Fruit fly (Drosophila melanogaster) whole organism, embryonic: ENCODE results near the gene P5CDh1.

ENCODE experiments used
- Ada2b ChIP-seq: fragments of 200-800 bp; sonication (Bioruptor generic); IDR thresholded peaks from 2 replicates; pipeline ENCODE4 v1.3.6; 2022; ENCODE audit warnings: missing biosample characterization, missing genetic modification characterization
- Adf1 ChIP-seq: fragments of 200-800 bp; sonication (Bioruptor generic); IDR thresholded peaks from 2 replicates; pipeline ENCODE4 v1.3.6; 2022; ENCODE audit warnings: missing biosample characterization, missing genetic modification characterization
- Antp ChIP-seq: fragments of 200-800 bp; sonication (Bioruptor generic); optimal IDR thresholded peaks from 3 replicates; lab custom pipeline; 2016; ENCODE audit warnings: missing biosample characterization, missing genetic modification characterization
- CG12299 ChIP-seq: fragments of 200-800 bp; sonication (Bioruptor generic); optimal IDR thresholded peaks from 2 replicates; lab custom pipeline; 2018; ENCODE audit warnings: missing biosample characterization, mild to moderate bottlenecking, missing genetic modification characterization
- CG13624 ChIP-seq: fragments of 200-800 bp; sonication (Bioruptor generic); optimal IDR thresholded peaks from 2 replicates; lab custom pipeline; 2016; ENCODE audit warnings: missing biosample characterization, missing genetic modification characterization
- CG16779 ChIP-seq: fragments of 200-800 bp; sonication (Bioruptor generic); IDR thresholded peaks from 2 replicates; pipeline ENCODE4 v1.3.6; 2022; ENCODE audit warnings: missing biosample characterization, missing genetic modification characterization
- CG16863 ChIP-seq: fragments of 200-800 bp; sonication (Bioruptor generic); optimal IDR thresholded peaks from 3 replicates; lab custom pipeline; 2016; ENCODE audit warnings: missing biosample characterization, missing genetic modification characterization
- CG18599 ChIP-seq: fragments of 200-800 bp; sonication (Bioruptor generic); optimal IDR thresholded peaks from 3 replicates; lab custom pipeline; 2017; ENCODE audit warnings: missing biosample characterization, missing genetic modification characterization, mild to moderate bottlenecking, moderate library complexity, missing genetic modification reagents
- CG2120 ChIP-seq: fragments of 200-800 bp; sonication (Bioruptor generic); optimal IDR thresholded peaks from 3 replicates; lab custom pipeline; 2016; ENCODE audit warnings: missing biosample characterization, missing genetic modification characterization
- CG2129 ChIP-seq: fragments of 200-800 bp; sonication (Bioruptor generic); IDR thresholded peaks from 2 replicates; pipeline ENCODE4 v1.3.6; 2022; ENCODE audit warnings: missing biosample characterization, missing genetic modification characterization; ENCODE audit not compliant: partially characterized antibody
- CG2678 ChIP-seq: fragments of 200-800 bp; sonication (Bioruptor generic); optimal IDR thresholded peaks from 3 replicates; lab custom pipeline; 2019; ENCODE audit warnings: missing biosample characterization, mild to moderate bottlenecking, missing genetic modification characterization, moderate library complexity
- CG2712 ChIP-seq: fragments of 200-800 bp; optimal IDR thresholded peaks from 3 replicates; lab custom pipeline; 2019; ENCODE audit warnings: missing biosample characterization, mild to moderate bottlenecking, missing genetic modification characterization, moderate library complexity
- CG31365 ChIP-seq: fragments of 200-800 bp; sonication (Bioruptor generic); optimal IDR thresholded peaks from 2 replicates; lab custom pipeline; 2018; ENCODE audit warnings: missing biosample characterization, mild to moderate bottlenecking, missing genetic modification characterization
- CG31441 ChIP-seq: fragments of 200-800 bp; sonication (Bioruptor generic); IDR thresholded peaks from 2 replicates; pipeline ENCODE4 v1.3.6; 2022; ENCODE audit warnings: missing biosample characterization, missing genetic modification characterization
- CG34422 ChIP-seq: fragments of 200-800 bp; sonication (Bioruptor generic); IDR thresholded peaks from 3 replicates; pipeline ENCODE4 v1.3.6; 2022; ENCODE audit warnings: missing biosample characterization, missing genetic modification characterization
- CG4617 ChIP-seq: fragments of 200-800 bp; sonication (Bioruptor generic); optimal IDR thresholded peaks from 3 replicates; lab custom pipeline; 2016; ENCODE audit warnings: missing biosample characterization, missing genetic modification characterization, borderline replicate concordance
- CG7357 ChIP-seq: fragments of 200-800 bp; sonication (Bioruptor generic); IDR thresholded peaks from 3 replicates; pipeline ENCODE4 v1.3.6; 2022; ENCODE audit warnings: missing biosample characterization, missing genetic modification characterization
- CG9437 ChIP-seq: fragments of 200-800 bp; sonication (Bioruptor generic); optimal IDR thresholded peaks from 2 replicates; lab custom pipeline; 2018; ENCODE audit warnings: missing biosample characterization, mild to moderate bottlenecking, missing genetic modification characterization
- CoRest ChIP-seq: fragments of 200-800 bp; sonication (Bioruptor generic); optimal IDR thresholded peaks from 3 replicates; lab custom pipeline; 2018; ENCODE audit warnings: missing biosample characterization, mild to moderate bottlenecking, missing genetic modification characterization, moderate library complexity
- Dip2 ChIP-seq: fragments of 200-800 bp; sonication (Bioruptor generic); IDR thresholded peaks from 2 replicates; pipeline ENCODE4 v1.3.6; 2022; ENCODE audit warnings: missing biosample characterization, missing genetic modification characterization
- HmgD ChIP-seq: fragments of 200-800 bp; sonication (Bioruptor generic); optimal IDR thresholded peaks from 3 replicates; lab custom pipeline; 2016; ENCODE audit warnings: missing biosample characterization, missing genetic modification characterization
- Hmr ChIP-seq: fragments of 200-800 bp; sonication (Bioruptor generic); optimal IDR thresholded peaks from 3 replicates; lab custom pipeline; 2017; ENCODE audit warnings: mild to moderate bottlenecking, missing biosample characterization, missing genetic modification reagents, missing genetic modification characterization
- Hr39 ChIP-seq: fragments of >200 bp; optimal IDR thresholded peaks from 2 replicates; lab custom pipeline; 2017
- MESR4 ChIP-seq: fragments of 200-800 bp; sonication (Bioruptor generic); optimal IDR thresholded peaks from 2 replicates; lab custom pipeline; 2018; ENCODE audit warnings: missing biosample characterization, mild to moderate bottlenecking, missing genetic modification characterization, moderate library complexity
- NC2β ChIP-seq: fragments of 200-800 bp; sonication (Bioruptor generic); optimal IDR thresholded peaks from 2 replicates; lab custom pipeline; 2016; ENCODE audit warnings: missing biosample characterization, missing genetic modification characterization
- Ravus ChIP-seq: fragments of 200-800 bp; sonication (Bioruptor generic); IDR thresholded peaks from 2 replicates; pipeline ENCODE4 v1.3.6; 2022; ENCODE audit warnings: missing biosample characterization, missing genetic modification characterization
- Sin3A ChIP-seq: fragments of >200 bp; optimal IDR thresholded peaks from 2 replicates; lab custom pipeline; 2018
- abd-A ChIP-seq: fragments of 200-800 bp; sonication (Bioruptor generic); optimal IDR thresholded peaks from 3 replicates; lab custom pipeline; 2019; ENCODE audit warnings: missing biosample characterization, mild to moderate bottlenecking, missing genetic modification characterization, moderate library complexity
- ara ChIP-seq: fragments of 200-800 bp; sonication (Bioruptor generic); IDR thresholded peaks from 2 replicates; pipeline ENCODE4 v1.3.6; 2022; ENCODE audit warnings: missing biosample characterization, missing genetic modification characterization
- bbx ChIP-seq: fragments of 200-800 bp; sonication (Bioruptor generic); IDR thresholded peaks from 2 replicates; pipeline ENCODE4 v1.3.6; 2022; ENCODE audit warnings: missing biosample characterization, missing genetic modification characterization; ENCODE audit not compliant: partially characterized antibody
- bcd ChIP-seq: fragments of 200-800 bp; sonication (Bioruptor generic); optimal IDR thresholded peaks from 2 replicates; lab custom pipeline; 2017; ENCODE audit warnings: missing biosample characterization, mild to moderate bottlenecking, missing genetic modification characterization
- bowl ChIP-seq: fragments of 200-800 bp; sonication (Bioruptor generic); IDR thresholded peaks from 2 replicates; pipeline ENCODE4 v1.3.6; 2022; ENCODE audit warnings: missing biosample characterization, missing genetic modification characterization
- bsh ChIP-seq, 2 experiments: fragments of 200-800 bp; sonication (Bioruptor generic); optimal IDR thresholded peaks; 2 replicates each; lab custom pipeline; 2017 to 2018; ENCODE audit warnings: mild to moderate bottlenecking in 2 of 2, missing biosample characterization in 2 of 2, missing genetic modification characterization in 2 of 2, moderate library complexity in 1 of 2
- da ChIP-seq: fragments of 200-800 bp; sonication (Bioruptor generic); optimal IDR thresholded peaks from 2 replicates; lab custom pipeline; 2016; ENCODE audit warnings: missing biosample characterization, missing genetic modification characterization
- fd102C ChIP-seq: fragments of 200-800 bp; sonication (Bioruptor generic); optimal IDR thresholded peaks from 2 replicates; lab custom pipeline; 2018; ENCODE audit warnings: missing biosample characterization, mild to moderate bottlenecking, missing genetic modification characterization, moderate library complexity
- fu2 ChIP-seq: fragments of 200-800 bp; sonication (Bioruptor generic); optimal IDR thresholded peaks from 2 replicates; lab custom pipeline; 2016; ENCODE audit warnings: missing biosample characterization, missing genetic modification characterization
- hth ChIP-seq: fragments of >200 bp; optimal IDR thresholded peaks from 2 replicates; lab custom pipeline; 2017; ENCODE audit warnings: inconsistent platforms
- insv ChIP-seq, 2 experiments: fragments of 200-800 bp; sonication (Bioruptor generic); optimal IDR thresholded peaks; 3 replicates each; lab custom pipeline; 2016 to 2018; ENCODE audit warnings: missing biosample characterization in 2 of 2, missing genetic modification characterization in 2 of 2
- inv ChIP-seq: fragments of 200-800 bp; sonication (Bioruptor generic); IDR thresholded peaks from 2 replicates; pipeline ENCODE4 v1.3.6; 2022; ENCODE audit warnings: missing biosample characterization, missing genetic modification characterization; ENCODE audit not compliant: partially characterized antibody
- nerfin-1 ChIP-seq: fragments of 200-800 bp; sonication (Bioruptor generic); optimal IDR thresholded peaks from 3 replicates; lab custom pipeline; 2019; ENCODE audit warnings: missing biosample characterization, mild to moderate bottlenecking, missing genetic modification characterization, moderate library complexity
- pan ChIP-seq, 4 experiments: fragments of >200 bp in 3 of 4; fragments of 200-800 bp in 1 of 4; sonication (Bioruptor generic) in 1 of 4; optimal IDR thresholded peaks in 3 of 4; IDR thresholded peaks in 1 of 4; 2 replicates each; pipeline versions ENCODE4 v1.3.6 to Lab custom; 2017 to 2022; ENCODE audit warnings: missing biosample characterization in 2 of 4, missing genetic modification characterization in 2 of 4, mixed read lengths in 1 of 4
- pfk ChIP-seq: fragments of 200-800 bp; sonication (Bioruptor generic); optimal IDR thresholded peaks from 2 replicates; lab custom pipeline; 2018; ENCODE audit warnings: missing biosample characterization, mild to moderate bottlenecking, missing genetic modification characterization, moderate library complexity
- row ChIP-seq: fragments of 200-800 bp; sonication (Bioruptor generic); IDR thresholded peaks from 3 replicates; pipeline ENCODE4 v1.3.6; 2022; ENCODE audit warnings: missing biosample characterization, missing genetic modification characterization
- sd ChIP-seq: fragments of 200-800 bp; sonication (Bioruptor generic); optimal IDR thresholded peaks from 3 replicates; lab custom pipeline; 2018; ENCODE audit warnings: missing biosample characterization, mild to moderate bottlenecking, missing genetic modification characterization, moderate library complexity
- sens-2 ChIP-seq: fragments of 200-800 bp; sonication (Bioruptor generic); IDR thresholded peaks from 2 replicates; pipeline ENCODE4 v1.3.6; 2022; ENCODE audit warnings: missing biosample characterization, missing genetic modification characterization
- toy ChIP-seq: fragments of 200-800 bp; sonication (Bioruptor generic); IDR thresholded peaks from 2 replicates; pipeline ENCODE4 v1.3.6; 2022; ENCODE audit warnings: missing biosample characterization, missing genetic modification characterization
- ttk ChIP-seq: fragments of 200-800 bp; sonication (Bioruptor generic); IDR thresholded peaks from 2 replicates; pipeline ENCODE4 v2.1.2; 2022; ENCODE audit warnings: missing biosample characterization, missing genetic modification characterization
- wek ChIP-seq: fragments of 200-800 bp; sonication (Bioruptor generic); optimal IDR thresholded peaks from 3 replicates; lab custom pipeline; 2018; ENCODE audit warnings: missing biosample characterization, mild to moderate bottlenecking, missing genetic modification characterization, moderate library complexity

The P5CDh1 gene

dm6 chr3L:21839720-21840641 is 1.2 kb downstream of the P5CDh1 start (continued):
- TF ChIP-seq sens-2 (GFP tag; lab: Robert Waterston, UW) = peak; percentile 52; the same call in 1 of the 2 replicates
- peak; percentile 93 for TF ChIP-seq CG16863 (GFP tag; lab: Kevin White, UChicago)
- TF ChIP-seq CG31441 (GFP tag; lab: Robert Waterston, UW) = peak; percentile 98
- TF ChIP-seq CG2120 (GFP tag; lab: Kevin White, UChicago) = peak; percentile 94
- peak; percentile 4 for TF ChIP-seq MESR4 (GFP tag; lab: Kevin White, UChicago)
- peak; percentile 66; the same call in 1 of the 2 replicates for TF ChIP-seq CG16779
- peak; percentile 79 for TF ChIP-seq wek
- peak; percentile 94 for TF ChIP-seq row (GFP tag; lab: Robert Waterston, UW)
- peak; percentile 46 for TF ChIP-seq Ravus
- TF ChIP-seq Dip2 (GFP tag; lab: Robert Waterston, UW) = peak; percentile 66; the same call in 1 of the 2 replicates
- TF ChIP-seq CG2129 = no peak
- TF ChIP-seq Adf1 (GFP tag; lab: Robert Waterston, UW) = peak; percentile 70
- TF ChIP-seq CG13624 (GFP tag; lab: Kevin White, UChicago) = peak; percentile 94
- TF ChIP-seq nerfin-1 (tag; lab: Kevin White, UChicago) = peak; percentile 87
- TF ChIP-seq CG12299 (tag; lab: Kevin White, UChicago) = peak; percentile 90
- TF ChIP-seq CG2678 (tag; lab: Kevin White, UChicago) = peak; percentile 95
- TF ChIP-seq Hmr (GFP tag; lab: Kevin White, UChicago) = peak; percentile 95
- TF ChIP-seq toy (GFP tag; lab: Robert Waterston, UW) = peak; percentile 78
- peak; percentile 62 for TF ChIP-seq sd (tag; lab: Kevin White, UChicago)
- TF ChIP-seq bowl (GFP tag; lab: Robert Waterston, UW) = peak; percentile 59; the same call in 1 of the 2 replicates
- TF ChIP-seq da (GFP tag; lab: Kevin White, UChicago) = peak; percentile 65
- peak; percentile 85 for TF ChIP-seq fu2 (GFP tag; lab: Kevin White, UChicago)
- TF ChIP-seq CG2712 (tag; lab: Kevin White, UChicago) = peak; percentile 95
- TF ChIP-seq ara (GFP tag; lab: Robert Waterston, UW) = peak; percentile 90
- TF ChIP-seq bsh (GFP tag; optimal IDR thresholded peaks at IDR 0.05; lab: Kevin White, UChicago) = peak; percentile 91 to 94
- TF ChIP-seq ttk (GFP tag; lab: Robert Waterston, UW) = peak; percentile 91
- TF ChIP-seq pfk = peak; percentile 14
- TF ChIP-seq hth (lab: Kevin White, UChicago) = no peak
- peak; percentile 76 for TF ChIP-seq HmgD (GFP tag; lab: Kevin White, UChicago)
- no peak for TF ChIP-seq Hr39
- TF ChIP-seq Antp (GFP tag; lab: Kevin White, UChicago) = peak; percentile 88
- TF ChIP-seq pan (optimal IDR thresholded peaks at IDR 0.05; lab: Kevin White, UChicago) = no peak
- TF ChIP-seq pan (GFP tag; optimal IDR thresholded peaks at IDR 0.05 in 1 of 2, IDR thresholded peaks at IDR 0.05 in 1 of 2) = peak in 1 of 2 experiments; percentile 95
- TF ChIP-seq abd-A = no peak
- peak; percentile 94 for TF ChIP-seq bcd (GFP tag; lab: Kevin White, UChicago)
- peak; percentile 84 for TF ChIP-seq Ada2b
- TF ChIP-seq CG7357 (GFP tag; lab: Robert Waterston, UW) = peak; percentile 82; the same call in 2 of the 3 replicates
- TF ChIP-seq CG4617 (GFP tag; lab: Kevin White, UChicago) = peak; percentile 71
- peak; percentile 92 for TF ChIP-seq CG9437 (GFP tag; lab: Kevin White, UChicago)
- TF ChIP-seq Sin3A (lab: Kevin White, UChicago) = no peak
- TF ChIP-seq insv (GFP tag; optimal IDR thresholded peaks at IDR 0.05; lab: Kevin White, UChicago) = peak; percentile 56 to 58
- no peak for TF ChIP-seq fd102C (GFP tag; lab: Kevin White, UChicago)
- peak; percentile 90 for TF ChIP-seq NC2β
- no peak for TF ChIP-seq bbx
- TF ChIP-seq CG34422 (GFP tag; lab: Robert Waterston, UW) = peak; percentile 92
- peak; percentile 95 for TF ChIP-seq CoRest (tag; lab: Kevin White, UChicago)
- 0 out of 2 replicates have a peak, but pooled peaks have one; percentile 28 for TF ChIP-seq inv (GFP tag; lab: Robert Waterston, UW)
- peak; percentile 95 for TF ChIP-seq CG18599
- peak; percentile 47 for TF ChIP-seq CG31365 (tag; lab: Kevin White, UChicago)
